Fruit fly (Drosophila melanogaster): ENCODE measurements around the gene Dd.

The Dd gene

DNA sequence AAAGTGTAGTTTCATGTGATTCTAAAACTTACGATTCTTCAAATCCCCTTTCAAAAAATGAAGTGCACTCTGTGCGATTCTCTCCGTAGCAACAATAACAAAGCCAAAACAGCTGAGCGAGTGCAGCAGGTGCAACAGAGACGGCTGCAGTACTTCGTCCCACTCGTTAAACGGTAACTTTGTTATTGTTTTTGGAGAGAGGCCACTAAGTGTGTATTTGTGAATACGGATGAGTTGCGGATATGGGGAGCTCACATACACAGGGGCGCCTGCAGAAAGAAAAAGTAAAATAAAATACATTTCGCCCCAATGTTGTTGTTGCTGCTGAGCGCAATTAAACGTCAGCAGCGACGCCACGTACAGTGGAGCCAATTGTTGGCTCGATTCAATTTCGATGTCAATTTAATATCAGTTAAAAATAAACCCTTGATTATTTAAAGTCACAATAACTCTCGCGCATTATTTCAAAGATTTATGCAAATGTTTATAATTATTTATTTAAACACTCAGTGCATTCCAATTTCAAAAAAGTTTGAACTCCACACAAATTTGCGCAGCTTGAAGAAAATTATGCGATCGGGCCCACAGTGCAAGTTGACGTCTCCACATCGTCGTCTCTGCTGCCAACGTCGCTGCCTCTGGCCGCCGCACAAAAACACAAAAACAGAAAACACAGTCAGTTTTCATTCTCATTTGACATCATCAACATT is 43.7 kb upstream of the Dd start (continued):
- TF ChIP-seq CG15514 (GFP tag; optimal IDR thresholded peaks at IDR 0.05) (peak; percentile 94), CG10147 (GFP tag; optimal IDR thresholded peaks at IDR 0.05) (peak; percentile 96), slou (GFP tag; optimal IDR thresholded peaks at IDR 0.05) (peak; percentile 95), jumu (GFP tag; optimal IDR thresholded peaks at IDR 0.05) (peak; percentile 93), NFAT (GFP tag; IDR thresholded peaks at IDR 0.05) (peak; percentile 94), Hmr (GFP tag; optimal IDR thresholded peaks at IDR 0.05) (peak; percentile 98), Adf1 (GFP tag; IDR thresholded peaks at IDR 0.05) (peak; percentile 97), maf-S (GFP tag; optimal IDR thresholded peaks at IDR 0.05) (peak; percentile 95), H15 (GFP tag; IDR thresholded peaks at IDR 0.05) (peak; percentile 95), chinmo (GFP tag; IDR thresholded peaks at IDR 0.05; ENCODE audit: partially characterized antibody) (0 out of 4 replicates have a peak, but pooled peaks have one; percentile 45), Dll (GFP tag; IDR thresholded peaks at IDR 0.05; ENCODE audit: partially characterized antibody) (0 out of 4 replicates have a peak, but pooled peaks have one; percentile 45), Med (GFP tag) (peak; percentile 99), CG1603 (tag; optimal IDR thresholded peaks at IDR 0.05) (peak; percentile 87), disco-r (GFP tag; optimal IDR thresholded peaks at IDR 0.05) (peak; percentile 94), CG12155 (GFP tag; optimal IDR thresholded peaks at IDR 0.05) (peak; percentile 96), ATbp (GFP tag; optimal IDR thresholded peaks at IDR 0.05) (peak; percentile 98), CG30403 (GFP tag; optimal IDR thresholded peaks at IDR 0.05) (peak; percentile 98), danr (GFP tag; IDR thresholded peaks at IDR 0.05) (peak; percentile 96), onecut (GFP tag; IDR thresholded peaks at IDR 0.05) (peak; percentile 92), CG17912 (GFP tag; optimal IDR thresholded peaks at IDR 0.05) (peak; percentile 94), rib (GFP tag; IDR thresholded peaks at IDR 0.05) (peak; percentile 97), CG17829 (tag; optimal IDR thresholded peaks at IDR 0.05) (peak; percentile 97), CG7963 (GFP tag; IDR thresholded peaks at IDR 0.05; ENCODE audit: partially characterized antibody) (0 out of 3 replicates have a peak, but pooled peaks have one; percentile 30), scrt (GFP tag; optimal IDR thresholded peaks at IDR 0.05) (peak; percentile 95), CG31441 (GFP tag; IDR thresholded peaks at IDR 0.05) (peak; percentile 99), CG8944 (GFP tag; optimal IDR thresholded peaks at IDR 0.05) (peak; percentile 92), ind (GFP tag; optimal IDR thresholded peaks at IDR 0.05) (peak; percentile 97), ham (GFP tag; IDR thresholded peaks at IDR 0.05) (peak; percentile 93), CG4820 (GFP tag; optimal IDR thresholded peaks at IDR 0.05) (peak; percentile 96), mam (GFP tag; optimal IDR thresholded peaks at IDR 0.05) (peak; percentile 97), ssp (GFP tag; IDR thresholded peaks at IDR 0.05) (peak; percentile 90), CG3065 (GFP tag; optimal IDR thresholded peaks at IDR 0.05) (peak; percentile 87), sd (tag; optimal IDR thresholded peaks at IDR 0.05) (peak; percentile 90), CG31224 (GFP tag; IDR thresholded peaks at IDR 0.05) (peak; percentile 92), zf30C (GFP tag; optimal IDR thresholded peaks at IDR 0.05) (peak; percentile 36), zfh2 (GFP tag; optimal IDR thresholded peaks at IDR 0.05) (peak; percentile 97), CG4328 (GFP tag; optimal IDR thresholded peaks at IDR 0.05) (peak; percentile 99), CG12391 (tag; optimal IDR thresholded peaks at IDR 0.05) (peak; percentile 98), Fer2 (tag; optimal IDR thresholded peaks at IDR 0.05) (peak; percentile 97), CG13775 (GFP tag; optimal IDR thresholded peaks at IDR 0.05) (peak; percentile 98), CG12104 (GFP tag; optimal IDR thresholded peaks at IDR 0.05) (peak; percentile 99), fd3F (GFP tag; optimal IDR thresholded peaks at IDR 0.05) (peak; percentile 97), bsh (GFP tag; optimal IDR thresholded peaks at IDR 0.05) (peak; percentile 97), CG11398 (GFP tag; optimal IDR thresholded peaks at IDR 0.05) (peak; percentile 87), Opbp (GFP tag; IDR thresholded peaks at IDR 0.05; ENCODE audit: partially characterized antibody) (no peak), br (optimal IDR thresholded peaks at IDR 0.05) (no peak), Neu2 (GFP tag; optimal IDR thresholded peaks at IDR 0.05; ENCODE audit: borderline replicate concordance) (peak; percentile 72), dm (GFP tag; optimal IDR thresholded peaks at IDR 0.05) (peak; percentile 87), CG3838 (GFP tag; optimal IDR thresholded peaks at IDR 0.05) (peak; percentile 90)

Data from whole organism, embryonic.